Worm (Caenorhabditis elegans): Measurements from ENCODE around the gene enpl-1.

enpl-1 gene

DNA sequence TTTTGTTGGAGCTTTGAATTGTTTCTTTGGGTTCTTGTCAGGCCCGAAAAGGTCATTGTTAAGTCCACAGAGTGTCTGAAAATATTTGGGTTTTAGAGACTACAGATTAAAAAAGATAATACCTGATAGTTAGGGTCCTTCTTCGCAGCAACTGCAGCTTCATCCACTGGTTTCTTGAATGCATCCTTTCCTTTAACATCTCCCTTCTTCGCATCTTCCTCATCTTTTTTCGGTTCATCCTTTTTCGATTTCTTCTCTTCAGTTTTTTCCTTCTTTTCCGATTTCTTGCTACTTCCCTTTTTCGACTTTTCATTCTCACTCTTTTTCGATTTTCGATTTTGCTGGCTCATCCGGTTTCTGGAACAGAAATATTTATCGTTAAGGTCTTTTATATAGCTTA, 15.6 kb upstream of the enpl-1 start:
- TF ChIP-seq fkh-10 (GFP tag; optimal IDR thresholded peaks at IDR 0.05), result no peak
- TF ChIP-seq ztf-11 (tag; optimal IDR thresholded peaks at IDR 0.05), result no peak
- no peak for TF ChIP-seq nhr-28 (tag; optimal IDR thresholded peaks at IDR 0.05)
- no peak for TF ChIP-seq nhr-43 (tag; optimal IDR thresholded peaks at IDR 0.05; ENCODE audit: poor library complexity, severe bottlenecking)
- TF ChIP-seq snpc-4 (tag; optimal IDR thresholded peaks at IDR 0.05), result no peak
- no peak for TF ChIP-seq ZK546.5 (tag; optimal IDR thresholded peaks at IDR 0.05)
- TF ChIP-seq nhr-12 (tag; optimal IDR thresholded peaks at IDR 0.05), result no peak
- TF ChIP-seq aly-2 (tag; optimal IDR thresholded peaks at IDR 0.05), result no peak
- no peak for TF ChIP-seq ceh-82 (tag; optimal IDR thresholded peaks at IDR 0.05)
- TF ChIP-seq elt-1 (tag; optimal IDR thresholded peaks at IDR 0.05), result no peak
- no peak for TF ChIP-seq tbx-2 (tag; optimal IDR thresholded peaks at IDR 0.05)
- TF ChIP-seq nhr-23 (tag; optimal IDR thresholded peaks at IDR 0.05), result no peak
- TF ChIP-seq mdl-1 (tag; optimal IDR thresholded peaks at IDR 0.05), result no peak
- TF ChIP-seq jun-1 (tag; optimal IDR thresholded peaks at IDR 0.05), result no peak

DNA sequence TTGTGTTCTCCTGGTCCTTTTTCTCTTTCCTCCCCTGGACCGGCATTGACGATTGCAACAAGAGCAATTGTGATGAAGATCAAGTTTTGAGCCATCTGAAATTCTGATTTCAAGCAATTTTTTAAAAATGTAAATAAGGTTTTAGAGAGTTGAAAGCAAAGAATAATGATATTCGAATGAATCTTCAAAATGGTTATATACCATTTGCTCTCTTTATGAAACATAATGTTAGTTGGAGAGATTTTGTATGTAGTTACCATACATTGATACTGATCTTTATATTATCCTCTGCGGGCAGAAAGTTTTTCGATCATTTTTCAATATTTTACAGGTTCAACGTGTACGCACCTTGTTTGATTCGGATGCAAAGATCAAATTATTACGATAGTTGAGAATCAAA, 13.4 kb upstream of the enpl-1 start, which contains the start of gene srlf-24:
srlf-24 (minus strand) TSS at position 101 of the 400 bp plus-strand sequence.
- no peak for TF ChIP-seq fkh-2 (tag; optimal IDR thresholded peaks at IDR 0.05)
- TF ChIP-seq unc-62 (GFP tag; optimal IDR thresholded peaks at IDR 0.05), result no peak
- TF ChIP-seq hmg-11 (tag; optimal IDR thresholded peaks at IDR 0.05), result no peak
- TF ChIP-seq nhr-43 (tag; optimal IDR thresholded peaks at IDR 0.05; ENCODE audit: poor library complexity, severe bottlenecking), result no peak
- TF ChIP-seq elt-3 (tag; optimal IDR thresholded peaks at IDR 0.05), result no peak
- no peak for TF ChIP-seq eor-1 (tag; optimal IDR thresholded peaks at IDR 0.05)
- no peak for TF ChIP-seq nfya-1 (tag; optimal IDR thresholded peaks at IDR 0.05; ENCODE audit: insufficient read depth)
- no peak for TF ChIP-seq fos-1 (tag; optimal IDR thresholded peaks at IDR 0.05)
- TF ChIP-seq jun-1 (tag; optimal IDR thresholded peaks at IDR 0.05), result no peak
- TF ChIP-seq nhr-237 (tag; optimal IDR thresholded peaks at IDR 0.05), result no peak
- no peak for TF ChIP-seq ZK546.5 (tag; optimal IDR thresholded peaks at IDR 0.05)
- no peak for TF ChIP-seq ama-1 (optimal IDR thresholded peaks at IDR 0.05)
- TF ChIP-seq aly-2 (tag; optimal IDR thresholded peaks at IDR 0.05), result no peak
- no peak for TF ChIP-seq pha-4 (tag; optimal IDR thresholded peaks at IDR 0.05)
- TF ChIP-seq fkh-10 (GFP tag; optimal IDR thresholded peaks at IDR 0.05), result no peak

DNA sequence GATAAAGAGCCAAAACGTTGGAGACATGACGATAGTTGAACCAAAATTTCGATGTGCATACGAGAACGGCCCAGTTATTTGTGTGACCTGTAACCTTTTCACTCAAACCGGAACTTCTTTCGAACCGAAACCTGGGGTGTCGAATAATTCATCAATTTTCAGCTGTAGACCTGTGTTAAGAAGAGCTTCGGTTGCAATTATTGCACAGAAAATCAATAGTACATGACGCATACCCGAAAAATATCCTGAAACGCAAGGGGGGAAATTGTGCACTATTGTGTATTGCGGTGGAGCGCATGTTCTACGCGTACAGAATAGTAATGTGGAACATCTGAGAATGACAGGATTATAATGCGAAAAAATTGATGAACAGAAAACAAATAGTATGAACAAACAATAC, 9.3 kb upstream of the enpl-1 start, which contains the start of gene pigk-1:
pigk-1 (minus strand) TSS at position 248 of the 400 bp plus-strand sequence.
- TF ChIP-seq nhr-23 (tag; optimal IDR thresholded peaks at IDR 0.05), result no peak
- no peak for TF ChIP-seq egl-5 (tag; optimal IDR thresholded peaks at IDR 0.05)
- TF ChIP-seq nhr-43 (tag; optimal IDR thresholded peaks at IDR 0.05; ENCODE audit: poor library complexity, severe bottlenecking), result peak; percentile 24
- peak; percentile 9 for TF ChIP-seq ama-1 (optimal IDR thresholded peaks at IDR 0.05)
- TF ChIP-seq ztf-4 (tag; optimal IDR thresholded peaks at IDR 0.05), result no peak
- peak; percentile 15 for TF ChIP-seq R02D3.7 (tag; optimal IDR thresholded peaks at IDR 0.05)

DNA sequence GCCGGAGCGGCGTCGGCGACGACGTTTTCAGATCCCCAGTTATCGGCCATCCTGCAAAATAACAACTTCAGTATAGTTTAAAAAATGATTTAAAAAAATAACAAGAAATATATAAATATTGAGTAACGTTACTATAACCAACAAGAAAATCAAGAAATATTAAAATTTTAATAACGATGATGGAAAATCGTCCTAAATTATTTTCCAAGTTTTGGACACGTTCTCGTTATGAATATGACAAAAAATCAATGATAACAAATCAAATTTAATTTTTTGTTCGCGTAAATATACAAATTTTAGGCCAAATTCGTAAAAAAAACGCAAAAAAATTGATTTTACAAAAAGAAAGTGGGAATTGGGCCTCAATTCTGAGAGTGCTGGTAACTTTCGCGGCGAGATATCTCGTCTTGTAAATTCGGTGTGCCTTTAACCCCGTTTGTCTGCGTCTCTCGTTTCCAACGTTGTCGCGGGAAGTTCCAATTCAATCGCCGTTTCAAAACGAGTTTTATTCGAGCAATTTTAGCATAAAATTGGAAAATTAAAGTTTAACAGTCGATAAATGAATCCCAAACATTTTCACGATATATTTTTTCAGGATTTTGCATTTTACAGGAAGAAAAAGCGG, 8.0 kb upstream of the enpl-1 start, which contains the start of gene rps-5:
rps-5 (minus strand) TSS at position 51 of the 625 bp plus-strand sequence.
- TF ChIP-seq egl-5 (tag; optimal IDR thresholded peaks at IDR 0.05) (no peak), ceh-9 (tag; optimal IDR thresholded peaks at IDR 0.05) (no peak), mml-1 (tag; optimal IDR thresholded peaks at IDR 0.05) (no peak), elt-1 (tag; optimal IDR thresholded peaks at IDR 0.05) (no peak), nhr-12 (tag; optimal IDR thresholded peaks at IDR 0.05) (no peak), fos-1 (tag; optimal IDR thresholded peaks at IDR 0.05) (no peak), hmg-11 (tag; optimal IDR thresholded peaks at IDR 0.05) (peak; percentile 80), skn-1 (tag; optimal IDR thresholded peaks at IDR 0.05) (peak; percentile 8), nhr-76 (tag; optimal IDR thresholded peaks at IDR 0.05) (no peak), nhr-43 (tag; optimal IDR thresholded peaks at IDR 0.05; ENCODE audit: poor library complexity, severe bottlenecking) (no peak), elt-2 (tag; optimal IDR thresholded peaks at IDR 0.05) (peak; percentile 27), jun-1 (tag; optimal IDR thresholded peaks at IDR 0.05) (no peak), daf-12 (tag; optimal IDR thresholded peaks at IDR 0.05) (no peak), ceh-28 (tag; optimal IDR thresholded peaks at IDR 0.05) (peak; percentile 23), fkh-2 (tag; optimal IDR thresholded peaks at IDR 0.05) (no peak), pqm-1 (tag; optimal IDR thresholded peaks at IDR 0.05) (peak; percentile 23), R02D3.7 (tag; optimal IDR thresholded peaks at IDR 0.05) (peak; percentile 23), eor-1 (tag; optimal IDR thresholded peaks at IDR 0.05) (no peak), nhr-77 (tag; optimal IDR thresholded peaks at IDR 0.05) (no peak), ZK546.5 (tag; optimal IDR thresholded peaks at IDR 0.05) (no peak), nhr-237 (tag; optimal IDR thresholded peaks at IDR 0.05) (no peak), tbx-2 (tag; optimal IDR thresholded peaks at IDR 0.05) (no peak), lsy-12 (tag; optimal IDR thresholded peaks at IDR 0.05) (no peak), lin-15B (tag; optimal IDR thresholded peaks at IDR 0.05) (peak; percentile 67), sea-2 (GFP tag; optimal IDR thresholded peaks at IDR 0.05) (no peak), nhr-28 (tag; optimal IDR thresholded peaks at IDR 0.05) (no peak), fkh-10 (GFP tag; optimal IDR thresholded peaks at IDR 0.05) (no peak), aly-2 (tag; optimal IDR thresholded peaks at IDR 0.05) (no peak), mdl-1 (tag; optimal IDR thresholded peaks at IDR 0.05) (no peak), nfya-1 (tag; optimal IDR thresholded peaks at IDR 0.05; ENCODE audit: insufficient read depth) (peak; percentile 91), lin-39 (tag; optimal IDR thresholded peaks at IDR 0.05) (peak; percentile 40), ztf-4 (tag; optimal IDR thresholded peaks at IDR 0.05) (no peak), ama-1 (optimal IDR thresholded peaks at IDR 0.05) (no peak), nhr-67 (tag; optimal IDR thresholded peaks at IDR 0.05) (no peak), pha-4 (tag; optimal IDR thresholded peaks at IDR 0.05) (peak; percentile 60), snpc-4 (tag; optimal IDR thresholded peaks at IDR 0.05) (peak; percentile 16), unc-62 (GFP tag; optimal IDR thresholded peaks at IDR 0.05) (no peak), zag-1 (tag; optimal IDR thresholded peaks at IDR 0.05) (no peak)
